Fruit fly (Drosophila melanogaster) whole organism, embryonic: ENCODE measurements around the gene CG15528.

Experiments
- B-H2 ChIP-seq: fragments of 200-800 bp; sonication (Bioruptor generic); optimal IDR thresholded peaks from 2 replicates; lab custom pipeline; 2018; ENCODE audit warnings: missing biosample characterization, mild to moderate bottlenecking, missing genetic modification characterization
- Deaf1 ChIP-seq: fragments of 200-800 bp; optimal IDR thresholded peaks from 3 replicates; lab custom pipeline; 2019; ENCODE audit warnings: missing biosample characterization, mild to moderate bottlenecking, missing genetic modification characterization, moderate library complexity
- Fer2 ChIP-seq: fragments of 200-800 bp; sonication (Bioruptor generic); optimal IDR thresholded peaks from 2 replicates; lab custom pipeline; 2018; ENCODE audit warnings: missing biosample characterization, mild to moderate bottlenecking, missing genetic modification characterization, moderate library complexity
- Trl ChIP-seq, 3 experiments: fragments of >200 bp in 2 of 3; fragments of 200-800 bp in 1 of 3; sonication (Bioruptor generic) in 1 of 3; optimal IDR thresholded peaks; 2 replicates in 1 of 3; 3 replicates in 2 of 3; lab custom pipeline; 2016 to 2017; ENCODE audit warnings: missing biosample characterization in 1 of 3, missing genetic modification characterization in 1 of 3
- jing ChIP-seq: fragments of 200-800 bp; sonication (Bioruptor generic); optimal IDR thresholded peaks from 2 replicates; lab custom pipeline; 2018; ENCODE audit warnings: missing biosample characterization, mild to moderate bottlenecking, missing genetic modification characterization
- psq ChIP-seq: fragments of 200-800 bp; sonication (Bioruptor generic); optimal IDR thresholded peaks from 2 replicates; lab custom pipeline; 2017; ENCODE audit warnings: missing biosample characterization, missing genetic modification characterization

DNA sequence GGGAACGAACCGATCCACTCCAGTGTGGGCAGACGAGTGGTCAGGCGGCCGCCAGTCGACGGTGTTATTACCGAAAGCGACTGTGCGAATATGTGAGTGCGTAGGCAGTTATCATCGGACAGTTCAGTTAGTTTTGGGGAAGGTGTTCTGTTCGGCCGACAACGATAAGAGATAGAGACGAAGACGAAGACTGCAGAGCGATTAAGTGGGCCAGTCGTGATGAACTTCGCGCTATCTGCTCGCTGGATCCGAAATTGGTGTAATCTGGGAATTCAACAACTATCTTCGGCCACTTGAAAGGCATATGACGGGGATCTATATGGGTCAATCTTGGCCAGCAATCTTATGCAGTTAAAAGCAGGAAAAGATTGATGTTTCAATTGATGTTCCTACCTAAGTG is 42.7 kb downstream of the CG15528 start, which contains the start of gene CG7912:
- peak; percentile 53 for TF ChIP-seq Deaf1 (tag; lab: Kevin White, UChicago)
- TF ChIP-seq jing (GFP tag; lab: Kevin White, UChicago): no peak
- TF ChIP-seq psq (GFP tag; lab: Kevin White, UChicago): no peak
- no peak for TF ChIP-seq Trl (optimal IDR thresholded peaks at IDR 0.05; lab: Kevin White, UChicago)
- TF ChIP-seq Trl (GFP tag; optimal IDR thresholded peaks at IDR 0.05; lab: Kevin White, UChicago): no peak
- TF ChIP-seq B-H2 (GFP tag; lab: Kevin White, UChicago): no peak
- no peak for TF ChIP-seq Fer2
